Worm (Caenorhabditis elegans) whole organism, young adult: ENCODE measurements around the gene C07E3.10.

Source experiments
- B0035.1 ChIP-seq: sonication (generic microtip); optimal IDR thresholded peaks from 2 replicates; lab custom pipeline; 2016; ENCODE audit warnings: missing genetic modification characterization, mild to moderate bottlenecking, missing compliant biosample characterization, missing genotype, missing genetic modification reagents
- B0261.1 ChIP-seq: sonication (generic microtip); optimal IDR thresholded peaks from 2 replicates; lab custom pipeline; 2016; ENCODE audit warnings: mild to moderate bottlenecking, missing genetic modification characterization, moderate library complexity, missing compliant biosample characterization
- B0336.3 ChIP-seq: fragments of 200-800 bp; sonication (Bioruptor generic); IDR thresholded peaks from 2 replicates; pipeline ENCODE4 v1.3.6; 2022; ENCODE audit warnings: missing genetic modification characterization, missing compliant biosample characterization
- C06A6.2 ChIP-seq: fragments of 200-800 bp; sonication (Bioruptor generic); conservative IDR thresholded peaks from 2 replicates; pipeline ENCODE4 v1.3.6; 2022; ENCODE audit warnings: missing genetic modification characterization, missing compliant biosample characterization
- K11D2.4 ChIP-seq: fragments of 200-800 bp; sonication (Bioruptor generic); IDR thresholded peaks from 2 replicates; pipeline ENCODE4 v1.3.6; 2022; ENCODE audit warnings: missing genetic modification reagents, missing genetic modification characterization, missing compliant biosample characterization
- ZK185.1 ChIP-seq: sonication (generic microtip); optimal IDR thresholded peaks from 2 replicates; lab custom pipeline; 2016; ENCODE audit warnings: mild to moderate bottlenecking, missing genetic modification characterization, missing compliant biosample characterization; ENCODE audit not compliant: poor library complexity, severe bottlenecking
- ama-1 ChIP-seq, 3 experiments: fragments of 150-350 bp in 1 of 3; sonication (generic microtip) in 2 of 3; optimal IDR thresholded peaks; 2 replicates each; lab custom pipeline; 2014 to 2018; ENCODE audit warnings: missing biosample characterization in 2 of 3, missing genetic modification characterization in 2 of 3, missing genetic modification reagents in 2 of 3
- aptf-3 ChIP-seq: fragments of 200-800 bp; sonication (Bioruptor generic); IDR thresholded peaks from 2 replicates; pipeline ENCODE4 v1.3.6; 2022; ENCODE audit warnings: missing genetic modification characterization, missing compliant biosample characterization
- atf-7 ChIP-seq: sonication (generic microtip); optimal IDR thresholded peaks from 2 replicates; lab custom pipeline; 2017; ENCODE audit warnings: mild to moderate bottlenecking, missing genetic modification characterization, missing compliant biosample characterization
- attf-5 ChIP-seq: fragments of 200-800 bp; sonication (Bioruptor generic); optimal IDR thresholded peaks from 2 replicates; lab custom pipeline; 2018; ENCODE audit warnings: mild to moderate bottlenecking, missing genetic modification characterization, missing compliant biosample characterization
- cebp-1 ChIP-seq, 2 experiments: fragments of 200-800 bp in 1 of 2; sonication (Bioruptor generic) in 1 of 2; sonication (generic microtip) in 1 of 2; IDR thresholded peaks in 1 of 2; optimal IDR thresholded peaks in 1 of 2; 2 replicates each; pipeline versions ENCODE4 v1.3.6 to Lab custom; 2017 to 2022; ENCODE audit warnings: missing compliant biosample characterization in 2 of 2, missing genetic modification characterization in 2 of 2, mild to moderate bottlenecking in 1 of 2, missing genetic modification reagents in 1 of 2, moderate library complexity in 1 of 2
- cebp-2 ChIP-seq: fragments of 200-800 bp; sonication (Bioruptor generic); IDR thresholded peaks from 2 replicates; pipeline ENCODE4 v1.3.6; 2022; ENCODE audit warnings: missing genetic modification characterization, missing compliant biosample characterization
- ceh-27 ChIP-seq: fragments of 200-800 bp; sonication (Bioruptor generic); optimal IDR thresholded peaks from 2 replicates; lab custom pipeline; 2018; ENCODE audit warnings: mild to moderate bottlenecking, missing genetic modification characterization, moderate library complexity, missing compliant biosample characterization
- ceh-79 ChIP-seq: sonication (generic microtip); optimal IDR thresholded peaks from 2 replicates; lab custom pipeline; 2017; ENCODE audit warnings: mild to moderate bottlenecking, missing genetic modification characterization, missing compliant biosample characterization
- chd-7 ChIP-seq: sonication (generic microtip); optimal IDR thresholded peaks from 2 replicates; lab custom pipeline; 2016; ENCODE audit warnings: mild to moderate bottlenecking, missing genetic modification characterization, moderate library complexity, missing compliant biosample characterization
- dox-1 ChIP-seq: fragments of 200-800 bp; sonication (Bioruptor generic); IDR thresholded peaks from 2 replicates; pipeline ENCODE4 v1.3.6; 2022; ENCODE audit warnings: missing genetic modification reagents, missing genetic modification characterization, missing compliant biosample characterization
- dpff-1 ChIP-seq: sonication (generic microtip); optimal IDR thresholded peaks from 2 replicates; lab custom pipeline; 2017; ENCODE audit warnings: mild to moderate bottlenecking, missing genetic modification characterization, missing compliant biosample characterization
- egl-44 ChIP-seq: fragments of 200-800 bp; sonication (Bioruptor generic); IDR thresholded peaks from 2 replicates; pipeline ENCODE4 v1.3.6; 2022; ENCODE audit warnings: missing genetic modification reagents, missing genetic modification characterization, missing compliant biosample characterization
- ekl-4 ChIP-seq: fragments of 200-800 bp; sonication (Bioruptor generic); IDR thresholded peaks from 2 replicates; pipeline ENCODE4 v1.3.6; 2022; ENCODE audit warnings: missing genetic modification reagents, missing genetic modification characterization, missing compliant biosample characterization
- ets-4 ChIP-seq: fragments of 200-800 bp; sonication (Bioruptor generic); optimal IDR thresholded peaks from 2 replicates; lab custom pipeline; 2018; ENCODE audit warnings: mild to moderate bottlenecking, missing genetic modification characterization, missing compliant biosample characterization
- let-526 ChIP-seq: fragments of 200-800 bp; sonication (Bioruptor generic); IDR thresholded peaks from 2 replicates; pipeline ENCODE4 v1.3.6; 2022; ENCODE audit warnings: missing genetic modification reagents, missing genetic modification characterization, missing compliant biosample characterization
- let-607 ChIP-seq, 2 experiments: fragments of 200-800 bp in 1 of 2; sonication (Bioruptor generic) in 1 of 2; sonication (generic microtip) in 1 of 2; optimal IDR thresholded peaks; 2 replicates each; lab custom pipeline; 2016 to 2018; ENCODE audit warnings: mild to moderate bottlenecking in 2 of 2, missing compliant biosample characterization in 2 of 2, missing genetic modification characterization in 2 of 2, moderate library complexity in 2 of 2, missing genotype in 1 of 2
- lin-35 ChIP-seq, 3 experiments: fragments of 150-350 bp in 2 of 3; sonication (generic microtip) in 1 of 3; optimal IDR thresholded peaks; 2 replicates each; lab custom pipeline; 2014 to 2018; ENCODE audit warnings: missing biosample characterization in 3 of 3, missing genetic modification characterization in 3 of 3, missing genetic modification reagents in 3 of 3
- lin-54 ChIP-seq: fragments of 200-800 bp; sonication (Bioruptor generic); optimal IDR thresholded peaks from 2 replicates; lab custom pipeline; 2018; ENCODE audit warnings: mild to moderate bottlenecking, missing genetic modification characterization, missing compliant biosample characterization
- lsl-1 ChIP-seq: fragments of 200-800 bp; sonication (Bioruptor generic); optimal IDR thresholded peaks from 2 replicates; lab custom pipeline; 2018; ENCODE audit warnings: mild to moderate bottlenecking, missing genetic modification characterization, moderate library complexity, missing compliant biosample characterization
- madf-10 ChIP-seq: sonication (generic microtip); optimal IDR thresholded peaks from 2 replicates; lab custom pipeline; 2016; ENCODE audit warnings: mild to moderate bottlenecking, missing genetic modification characterization, missing compliant biosample characterization
- madf-6 ChIP-seq: fragments of 200-800 bp; sonication (Bioruptor generic); IDR thresholded peaks from 2 replicates; pipeline ENCODE4 v1.3.6; 2022; ENCODE audit warnings: missing genetic modification reagents, missing genetic modification characterization, missing compliant biosample characterization
- mcd-1 ChIP-seq: fragments of 200-800 bp; sonication (Bioruptor generic); IDR thresholded peaks from 2 replicates; pipeline ENCODE4 v1.3.6; 2022; ENCODE audit warnings: missing genetic modification reagents, missing genetic modification characterization, missing compliant biosample characterization
- nfyb-1 ChIP-seq: fragments of 200-800 bp; sonication (Bioruptor generic); IDR thresholded peaks from 2 replicates; pipeline ENCODE4 v1.3.6; 2022; ENCODE audit warnings: missing genetic modification reagents, missing genetic modification characterization, missing compliant biosample characterization
- nhr-120 ChIP-seq: fragments of 200-800 bp; sonication (Bioruptor generic); IDR thresholded peaks from 2 replicates; pipeline ENCODE4 v1.3.6; 2022; ENCODE audit warnings: missing genetic modification characterization, missing compliant biosample characterization
- nhr-80 ChIP-seq: sonication (generic microtip); optimal IDR thresholded peaks from 2 replicates; lab custom pipeline; 2016; ENCODE audit warnings: missing genetic modification characterization, missing compliant biosample characterization
- pbrm-1 ChIP-seq: fragments of 200-800 bp; sonication (Bioruptor generic); IDR thresholded peaks from 2 replicates; pipeline ENCODE4 v1.3.6; 2022; ENCODE audit warnings: missing genetic modification reagents, missing genetic modification characterization, missing compliant biosample characterization
- pha-4 ChIP-seq: fragments of 150-350 bp; sonication (generic microtip); optimal IDR thresholded peaks from 2 replicates; lab custom pipeline; 2014; ENCODE audit warnings: missing biosample characterization, missing genetic modification reagents, missing genetic modification characterization
- rcor-1 ChIP-seq: fragments of 200-800 bp; sonication (Bioruptor generic); IDR thresholded peaks from 2 replicates; pipeline ENCODE4 v1.3.6; 2022; ENCODE audit warnings: missing genetic modification reagents, missing genetic modification characterization, missing compliant biosample characterization
- snpc-4 ChIP-seq, 5 experiments: fragments of 150-350 bp in 1 of 5; sonication (generic microtip) in 4 of 5; optimal IDR thresholded peaks; 2 replicates each; lab custom pipeline; 2014 to 2018; ENCODE audit warnings: missing genetic modification characterization in 5 of 5, missing biosample characterization in 3 of 5, antibody characterized with exemption in 2 of 5, mild to moderate bottlenecking in 2 of 5, missing compliant biosample characterization in 2 of 5, missing genotype in 2 of 5, moderate library complexity in 2 of 5, missing genetic modification reagents in 1 of 5
- somi-1 ChIP-seq: fragments of 200-800 bp; sonication (Bioruptor generic); optimal IDR thresholded peaks from 2 replicates; lab custom pipeline; 2018; ENCODE audit warnings: mild to moderate bottlenecking, missing genetic modification characterization, missing compliant biosample characterization
- tbp1 ChIP-seq: fragments of 200-800 bp; sonication (Bioruptor generic); optimal IDR thresholded peaks from 2 replicates; lab custom pipeline; 2018; ENCODE audit warnings: mild to moderate bottlenecking, missing genetic modification characterization, missing compliant biosample characterization
- tlf-1 ChIP-seq: fragments of 200-800 bp; sonication (Bioruptor generic); optimal IDR thresholded peaks from 2 replicates; lab custom pipeline; 2018; ENCODE audit warnings: mild to moderate bottlenecking, missing genetic modification characterization, missing compliant biosample characterization
- unc-62 ChIP-seq: fragments of 150-350 bp; optimal IDR thresholded peaks from 2 replicates; lab custom pipeline; 2014; ENCODE audit warnings: missing biosample characterization, missing genetic modification reagents, missing genetic modification characterization
- zfh-2 ChIP-seq: fragments of 200-800 bp; sonication (Bioruptor generic); conservative IDR thresholded peaks from 2 replicates; pipeline ENCODE4 v1.3.6; 2022; ENCODE audit warnings: missing genetic modification reagents, missing genetic modification characterization, missing compliant biosample characterization
- ztf-22 ChIP-seq: fragments of 200-800 bp; sonication (Bioruptor generic); optimal IDR thresholded peaks from 2 replicates; lab custom pipeline; 2018; ENCODE audit warnings: mild to moderate bottlenecking, missing genetic modification characterization, moderate library complexity, missing compliant biosample characterization
- ztf-6 ChIP-seq: fragments of 200-800 bp; sonication (Bioruptor generic); IDR thresholded peaks from 2 replicates; pipeline ENCODE4 v1.3.6; 2022; ENCODE audit warnings: missing genetic modification reagents, missing genetic modification characterization, missing compliant biosample characterization

The C07E3.10 gene

ce11 chrII:10389038-10389437 lies 42.9 kb downstream of the C07E3.10 start (continued):
- TF ChIP-seq snpc-4 (GFP tag; optimal IDR thresholded peaks at IDR 0.05; lab: Kevin White, UChicago) (no peak), snpc-4 (tag; optimal IDR thresholded peaks at IDR 0.05; lab: Kevin White, UChicago) (peak in 3 of 4 experiments; percentile 27 to 57 (median 32)), somi-1 (GFP tag; lab: Kevin White, UChicago) (peak; percentile 92), lsl-1 (GFP tag; lab: Kevin White, UChicago) (no peak), ekl-4 (GFP tag; lab: Robert Waterston, UW) (peak; percentile 52), pha-4 (peak; percentile 82), K11D2.4 (peak; percentile 77), mcd-1 (GFP tag; lab: Robert Waterston, UW) (peak; percentile 34), unc-62 (peak; percentile 25), egl-44 (GFP tag; lab: Robert Waterston, UW) (peak; percentile 66; the same call in 1 of the 2 replicates), ZK185.1 (tag; lab: Kevin White, UChicago) (peak; percentile 56), atf-7 (tag; lab: Kevin White, UChicago) (peak; percentile 50), chd-7 (tag; lab: Kevin White, UChicago) (peak; percentile 68), C06A6.2 (GFP tag; lab: Robert Waterston, UW) (peak; percentile 45; the same call in 1 of the 2 replicates), rcor-1 (GFP tag; lab: Robert Waterston, UW) (0 out of 2 replicates have a peak, but pooled peaks have one; percentile 6), pbrm-1 (GFP tag; lab: Robert Waterston, UW) (peak; percentile 59; the same call in 1 of the 2 replicates), ceh-27 (peak; percentile 65), B0035.1 (tag; lab: Kevin White, UChicago) (no peak), tlf-1 (GFP tag; lab: Kevin White, UChicago) (peak; percentile 8)

DNA sequence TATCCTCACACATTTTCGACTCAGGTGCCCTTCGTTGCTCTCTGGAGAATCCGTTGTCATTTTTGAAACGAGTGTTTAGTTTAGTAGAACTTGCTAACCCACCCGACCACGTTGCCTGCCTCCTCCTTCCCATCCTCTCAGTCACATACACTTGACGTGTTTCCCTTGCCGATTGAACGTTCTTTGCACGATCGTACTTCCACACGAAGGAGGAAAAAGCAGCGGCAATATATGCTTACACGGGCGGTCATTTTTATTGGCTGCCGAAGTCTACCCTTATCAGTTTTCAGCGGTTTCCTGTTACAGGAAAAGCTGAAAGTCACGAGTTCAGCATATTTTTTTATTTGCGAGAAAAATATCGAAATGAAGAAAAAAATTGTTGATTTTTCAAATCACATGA lies 43.6 kb downstream of the C07E3.10 start:
- peak; percentile 59 for TF ChIP-seq dox-1 (GFP tag; lab: Robert Waterston, UW)
- peak; percentile 32 for TF ChIP-seq lin-54
- 0 out of 2 replicates have a peak, but pooled peaks have one; percentile 15 for TF ChIP-seq madf-6 (GFP tag; lab: Robert Waterston, UW)
- peak; percentile 38 for TF ChIP-seq mcd-1 (GFP tag; lab: Robert Waterston, UW)
- peak; percentile 9 for TF ChIP-seq tlf-1 (GFP tag; lab: Kevin White, UChicago)
- TF ChIP-seq C06A6.2 (GFP tag; lab: Robert Waterston, UW) = no peak
- TF ChIP-seq zfh-2 = 0 out of 2 replicates have a peak, but pooled peaks have one; percentile 22
- TF ChIP-seq B0261.1 (tag; lab: Kevin White, UChicago) = no peak
- peak; percentile 23 for TF ChIP-seq ztf-22 (GFP tag; lab: Kevin White, UChicago)
- no peak for TF ChIP-seq cebp-1 (GFP tag; IDR thresholded peaks at IDR 0.05; lab: Robert Waterston, UW)
- TF ChIP-seq cebp-1 (tag; optimal IDR thresholded peaks at IDR 0.05; lab: Kevin White, UChicago) = peak; percentile 52
- TF ChIP-seq lin-35 (GFP tag; optimal IDR thresholded peaks at IDR 0.05; lab: Kevin White, UChicago) = peak in 1 of 3 experiments; percentile 22
- peak; percentile 66 to 71 for TF ChIP-seq let-607 (tag; optimal IDR thresholded peaks at IDR 0.05; lab: Kevin White, UChicago)
- TF ChIP-seq nhr-120 = no peak
- TF ChIP-seq ceh-79 = no peak
- 0 out of 2 replicates have a peak, but pooled peaks have one; percentile 13 for TF ChIP-seq pbrm-1 (GFP tag; lab: Robert Waterston, UW)
- peak; percentile 47 for TF ChIP-seq somi-1 (GFP tag; lab: Kevin White, UChicago)
- peak; percentile 83; the same call in 1 of the 2 replicates for TF ChIP-seq nfyb-1 (GFP tag; lab: Robert Waterston, UW)
- peak; percentile 41 for TF ChIP-seq madf-10
- TF ChIP-seq snpc-4 (GFP tag; optimal IDR thresholded peaks at IDR 0.05; lab: Kevin White, UChicago) = no peak
- peak in 1 of 4 experiments; percentile 20 for TF ChIP-seq snpc-4 (tag; optimal IDR thresholded peaks at IDR 0.05; lab: Kevin White, UChicago)
- TF ChIP-seq ama-1 (optimal IDR thresholded peaks at IDR 0.05; lab: Kevin White, UChicago) = peak; percentile 23
- TF ChIP-seq ama-1 (GFP tag; optimal IDR thresholded peaks at IDR 0.05; lab: Kevin White, UChicago) = no peak
- 0 out of 2 replicates have a peak, but pooled peaks have one; percentile 24 for TF ChIP-seq egl-44 (GFP tag; lab: Robert Waterston, UW)
- TF ChIP-seq dpff-1 (tag; lab: Kevin White, UChicago) = no peak
- peak; percentile 56; the same call in 1 of the 2 replicates for TF ChIP-seq let-526
- TF ChIP-seq tbp1 (GFP tag; lab: Kevin White, UChicago) = peak; percentile 35
- TF ChIP-seq ztf-6 (GFP tag; lab: Robert Waterston, UW) = no peak
- TF ChIP-seq attf-5 (GFP tag; lab: Kevin White, UChicago) = peak; percentile 23
- 0 out of 2 replicates have a peak, but pooled peaks have one; percentile 81 for TF ChIP-seq cebp-2 (GFP tag; lab: Robert Waterston, UW)
- peak; percentile 57 for TF ChIP-seq ets-4 (GFP tag; lab: Kevin White, UChicago)
- peak; percentile 48 for TF ChIP-seq ceh-27
- 0 out of 2 replicates have a peak, but pooled peaks have one; percentile 40 for TF ChIP-seq B0336.3
- TF ChIP-seq nhr-80 = peak; percentile 86
- no peak for TF ChIP-seq aptf-3 (GFP tag; lab: Robert Waterston, UW)
- TF ChIP-seq atf-7 (tag; lab: Kevin White, UChicago) = peak; percentile 36
